Fruit fly (Drosophila melanogaster): ENCODE measurements around the gene Mct1.

Mct1 gene

DNA sequence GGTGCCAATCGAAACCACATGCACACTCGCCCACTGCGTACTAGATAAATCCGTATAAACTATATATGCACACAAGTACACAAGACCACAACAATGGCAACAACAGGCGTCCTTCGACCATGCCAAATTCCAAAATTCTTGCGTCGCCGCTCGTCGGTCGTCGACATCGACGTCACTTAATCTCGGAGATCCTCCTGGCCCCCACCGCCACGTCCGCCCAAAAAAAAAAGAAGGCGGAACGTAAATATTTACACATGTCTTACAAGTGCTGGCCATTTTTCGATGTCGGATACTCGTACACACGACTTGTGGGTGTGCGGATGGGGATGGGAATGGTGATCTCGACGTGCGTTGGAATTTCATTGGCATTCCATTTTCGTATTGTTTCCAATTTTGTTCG, 25.6 kb upstream of the Mct1 start:
- no peak for TF ChIP-seq rn (GFP tag; IDR thresholded peaks at IDR 0.05)
- no peak for TF ChIP-seq CG15710 (tag; optimal IDR thresholded peaks at IDR 0.05)
- no peak for TF ChIP-seq Pif1B (GFP tag; optimal IDR thresholded peaks at IDR 0.05)

- TF ChIP-seq fd96Ca (GFP tag; IDR thresholded peaks at IDR 0.05) = peak; percentile 80
- TF ChIP-seq Pif1A (GFP tag; optimal IDR thresholded peaks at IDR 0.05) = no peak
- peak; percentile 36; the same call in 1 of the 2 replicates for TF ChIP-seq CG10348 (GFP tag; IDR thresholded peaks at IDR 0.05)
- TF ChIP-seq Pif1B (GFP tag; optimal IDR thresholded peaks at IDR 0.05) = no peak
- TF ChIP-seq CG12605 (GFP tag; IDR thresholded peaks at IDR 0.05) = 0 out of 2 replicates have a peak, but pooled peaks have one; percentile 15
- peak; percentile 16 for TF ChIP-seq CG8301 (tag; optimal IDR thresholded peaks at IDR 0.05)
- peak; percentile 82 for TF ChIP-seq CG32121 (GFP tag; IDR thresholded peaks at IDR 0.05)
- peak; percentile 79 for TF ChIP-seq CG4496 (GFP tag; IDR thresholded peaks at IDR 0.05)
- TF ChIP-seq Ets98B (GFP tag; IDR thresholded peaks at IDR 0.05) = peak; percentile 81
These were observed 23.6 kb upstream of the Mct1 start for dm6 chrX:2165394-2165793.

DNA sequence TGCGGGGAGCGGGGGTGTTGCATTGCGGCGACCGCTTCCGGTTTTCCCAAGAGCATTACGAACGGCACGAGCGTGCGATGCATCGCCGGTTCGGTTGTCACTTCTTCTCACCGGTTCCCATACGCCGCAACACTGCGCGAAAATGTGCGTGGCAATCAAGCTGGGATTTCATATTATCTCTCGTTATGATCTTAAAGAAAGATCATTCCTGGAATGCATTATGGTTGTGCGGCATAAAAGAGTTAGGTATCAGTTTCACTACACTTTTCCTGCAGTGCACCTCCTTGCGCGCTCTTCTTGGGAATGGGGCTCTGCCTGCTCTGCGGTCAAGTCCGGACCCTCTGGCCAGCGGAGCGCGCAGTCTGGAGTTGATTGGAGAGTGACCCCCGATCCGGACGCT, 22.9 kb upstream of the Mct1 start:
- no peak for TF ChIP-seq CG13204 (GFP tag; optimal IDR thresholded peaks at IDR 0.05)
- 0 out of 2 replicates have a peak, but pooled peaks have one; percentile 47 for TF ChIP-seq CG10348 (GFP tag; IDR thresholded peaks at IDR 0.05)
- TF ChIP-seq CG8159 (tag; optimal IDR thresholded peaks at IDR 0.05) = no peak
- no peak for TF ChIP-seq Pif1A (GFP tag; optimal IDR thresholded peaks at IDR 0.05)
- TF ChIP-seq CG4496 (GFP tag; IDR thresholded peaks at IDR 0.05) = peak; percentile 90
- TF ChIP-seq CG14655 (GFP tag; optimal IDR thresholded peaks at IDR 0.05) = no peak
- peak; percentile 69 for TF ChIP-seq CG32121 (GFP tag; IDR thresholded peaks at IDR 0.05)
- no peak for TF ChIP-seq D1 (tag; optimal IDR thresholded peaks at IDR 0.05)
- TF ChIP-seq EcR (GFP tag; optimal IDR thresholded peaks at IDR 0.05) = no peak
- peak; percentile 64 for TF ChIP-seq CG12605 (GFP tag; IDR thresholded peaks at IDR 0.05)
- no peak for TF ChIP-seq Snoo (tag; optimal IDR thresholded peaks at IDR 0.05)
- peak; percentile 87 for TF ChIP-seq fd96Ca (GFP tag; IDR thresholded peaks at IDR 0.05)
- TF ChIP-seq CG15710 (tag; optimal IDR thresholded peaks at IDR 0.05) = no peak
- no peak for TF ChIP-seq gl (tag; optimal IDR thresholded peaks at IDR 0.05)
- no peak for TF ChIP-seq CG17806 (tag; optimal IDR thresholded peaks at IDR 0.05)
- TF ChIP-seq CG9948 (tag; optimal IDR thresholded peaks at IDR 0.05) = no peak
- TF ChIP-seq rn (GFP tag; IDR thresholded peaks at IDR 0.05) = peak; percentile 49; the same call in 1 of the 2 replicates
- TF ChIP-seq CG34367 (tag; optimal IDR thresholded peaks at IDR 0.05) = no peak
- TF ChIP-seq CG8301 (tag; optimal IDR thresholded peaks at IDR 0.05) = peak; percentile 80
- TF ChIP-seq Ets98B (GFP tag; IDR thresholded peaks at IDR 0.05) = peak; percentile 85
- TF ChIP-seq Pif1B (GFP tag; optimal IDR thresholded peaks at IDR 0.05) = no peak

DNA sequence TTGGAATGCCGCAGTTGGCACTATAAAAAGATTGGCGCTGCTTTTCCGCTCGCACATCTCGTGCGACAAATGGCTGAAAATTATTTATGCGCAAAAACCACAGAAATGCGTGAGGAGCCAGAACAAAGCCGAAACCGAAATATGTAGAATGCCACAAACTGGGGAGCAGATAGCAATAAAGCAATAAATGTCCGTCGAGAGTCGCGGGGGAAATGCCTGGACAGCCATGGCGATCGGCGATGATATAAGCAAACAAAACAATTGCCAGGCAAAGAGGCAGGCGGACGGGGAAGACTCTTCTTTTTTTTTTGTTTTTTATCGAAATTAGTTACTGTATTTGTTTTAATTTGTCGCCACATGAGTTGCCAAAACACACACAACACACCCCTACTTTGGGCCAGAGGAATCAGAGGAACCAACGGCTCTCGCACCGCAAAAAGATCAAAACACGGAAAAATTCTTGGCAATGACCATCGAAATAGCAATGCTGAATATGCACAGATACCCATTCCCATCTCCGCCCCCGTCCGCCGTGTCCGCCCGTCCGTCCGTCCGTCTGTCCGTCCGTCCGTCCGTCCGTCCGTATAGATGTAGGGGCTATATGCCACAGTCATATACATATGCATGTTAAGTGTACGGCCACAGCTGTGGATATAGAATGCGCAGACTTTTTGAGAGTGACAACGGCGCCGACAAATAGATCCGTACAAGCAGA, 20.3 kb upstream of the Mct1 start:
- TF ChIP-seq CG32121 (GFP tag; IDR thresholded peaks at IDR 0.05) = peak; percentile 62
- no peak for TF ChIP-seq D1 (tag; optimal IDR thresholded peaks at IDR 0.05)
- no peak for TF ChIP-seq CG8301 (tag; optimal IDR thresholded peaks at IDR 0.05)

DNA sequence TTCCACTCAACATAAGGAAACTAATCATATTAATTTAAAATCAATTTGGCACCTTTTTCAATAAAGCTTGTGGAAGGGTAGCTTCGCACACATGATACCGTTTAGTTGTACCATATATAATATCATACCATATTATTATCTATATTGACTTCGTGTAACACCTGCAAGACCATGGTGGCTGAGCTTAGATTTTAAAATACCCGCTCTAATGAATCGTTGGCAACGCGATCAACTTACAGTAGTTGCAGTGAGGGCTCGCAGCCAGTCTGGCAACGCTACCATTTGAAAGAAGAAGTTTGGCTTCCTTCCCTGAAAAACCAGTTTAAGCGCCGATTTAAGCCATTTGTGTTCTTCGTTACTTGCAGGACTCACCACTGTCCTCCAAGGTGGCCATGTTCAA, 18.6 kb upstream of the Mct1 start:
- TF ChIP-seq CG13204 (GFP tag; optimal IDR thresholded peaks at IDR 0.05) (no peak), CG32121 (GFP tag; IDR thresholded peaks at IDR 0.05) (no peak), CG4496 (GFP tag; IDR thresholded peaks at IDR 0.05) (no peak), CG17806 (tag; optimal IDR thresholded peaks at IDR 0.05) (no peak), CG9948 (tag; optimal IDR thresholded peaks at IDR 0.05) (no peak), CG12605 (GFP tag; IDR thresholded peaks at IDR 0.05) (no peak), EcR (GFP tag; optimal IDR thresholded peaks at IDR 0.05) (no peak), CG15710 (tag; optimal IDR thresholded peaks at IDR 0.05) (no peak), fd96Ca (GFP tag; IDR thresholded peaks at IDR 0.05) (no peak), Pif1B (GFP tag; optimal IDR thresholded peaks at IDR 0.05) (no peak), CG8159 (tag; optimal IDR thresholded peaks at IDR 0.05) (no peak), Ets98B (GFP tag; IDR thresholded peaks at IDR 0.05) (no peak)

DNA sequence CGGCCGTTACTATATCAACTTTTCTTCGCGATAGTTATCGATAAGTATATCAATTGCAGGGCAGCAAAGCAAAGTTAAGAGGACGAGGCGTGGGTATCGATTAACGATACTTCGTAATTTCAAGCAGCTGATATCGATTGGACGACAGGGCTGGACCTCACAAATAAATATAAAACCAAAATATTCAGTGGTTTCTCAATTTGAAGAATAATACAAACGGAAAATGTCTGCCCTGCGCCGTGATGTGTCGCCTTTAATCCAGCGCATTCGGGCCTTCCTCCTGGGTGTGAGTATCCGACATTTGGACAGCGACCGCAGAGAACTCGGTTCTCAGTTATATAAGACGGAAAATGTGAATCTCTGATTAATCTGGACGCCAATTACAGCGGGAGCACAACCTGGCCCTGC, 16.6 kb upstream of the Mct1 start, which contains the start of gene ND-B14.5A:
TSS of gene ND-B14.5A (plus strand) at position 107 of the 408 bp plus-strand sequence.
- TF ChIP-seq CG4496 (GFP tag; IDR thresholded peaks at IDR 0.05) (0 out of 3 replicates have a peak, but pooled peaks have one; percentile 18), Snoo (tag; optimal IDR thresholded peaks at IDR 0.05) (no peak)

dm6 chrX:2175265-2175795, 13.7 kb upstream of the Mct1 start, which contains the start of gene Cyp4d14:
Gene Cyp4d14, minus strand, starts transcription at chrX:2175315.
- TF ChIP-seq gl (tag; optimal IDR thresholded peaks at IDR 0.05) (no peak), D1 (tag; optimal IDR thresholded peaks at IDR 0.05) (no peak), CG17806 (tag; optimal IDR thresholded peaks at IDR 0.05) (no peak), CG12605 (GFP tag; IDR thresholded peaks at IDR 0.05) (no peak), CG14655 (GFP tag; optimal IDR thresholded peaks at IDR 0.05) (no peak), EcR (GFP tag; optimal IDR thresholded peaks at IDR 0.05) (no peak), CG8301 (tag; optimal IDR thresholded peaks at IDR 0.05) (no peak), CG8159 (tag; optimal IDR thresholded peaks at IDR 0.05) (no peak), CG34367 (tag; optimal IDR thresholded peaks at IDR 0.05) (no peak), CG9948 (tag; optimal IDR thresholded peaks at IDR 0.05) (no peak), CG32121 (GFP tag; IDR thresholded peaks at IDR 0.05) (no peak), CG10348 (GFP tag; IDR thresholded peaks at IDR 0.05) (no peak), CG4496 (GFP tag; IDR thresholded peaks at IDR 0.05) (no peak)
